Worm (Caenorhabditis elegans) whole organism, early embryonic: Measurements from ENCODE around the gene abf-5.

ENCODE experiments used
- B0310.2 ChIP-seq: sonication (generic microtip); optimal IDR thresholded peaks from 2 replicates; lab custom pipeline; 2016; ENCODE audit warnings: mild to moderate bottlenecking, missing genetic modification characterization, missing compliant biosample characterization
- F13C5.2 ChIP-seq: sonication (generic microtip); optimal IDR thresholded peaks from 2 replicates; lab custom pipeline; 2017; ENCODE audit warnings: mild to moderate bottlenecking, missing genetic modification characterization, inconsistent platforms, missing compliant biosample characterization
- aly-1 ChIP-seq: sonication (generic microtip); optimal IDR thresholded peaks from 2 replicates; lab custom pipeline; 2016; ENCODE audit warnings: missing genetic modification characterization, missing compliant biosample characterization
- ama-1 ChIP-seq: fragments of 150-350 bp; optimal IDR thresholded peaks from 2 replicates; lab custom pipeline; 2014
- ceh-13 ChIP-seq: fragments of 200-800 bp; sonication (Bioruptor generic); optimal IDR thresholded peaks from 2 replicates; lab custom pipeline; 2018; ENCODE audit warnings: mild to moderate bottlenecking, missing genetic modification characterization, missing compliant biosample characterization
- ceh-36 ChIP-seq: sonication (generic microtip); optimal IDR thresholded peaks from 2 replicates; lab custom pipeline; 2016; ENCODE audit warnings: missing genetic modification characterization, inconsistent platforms, missing compliant biosample characterization
- ets-7 ChIP-seq: sonication (generic microtip); optimal IDR thresholded peaks from 2 replicates; lab custom pipeline; 2016; ENCODE audit warnings: missing genotype, missing genetic modification characterization, missing compliant biosample characterization
- flt-1 ChIP-seq: fragments of 200-800 bp; sonication (Bioruptor generic); IDR thresholded peaks from 2 replicates; pipeline ENCODE4 v1.3.6; 2022; ENCODE audit warnings: missing genetic modification characterization, missing compliant biosample characterization
- hmbx-1 ChIP-seq: sonication (generic microtip); optimal IDR thresholded peaks from 2 replicates; lab custom pipeline; 2016; ENCODE audit warnings: mild to moderate bottlenecking, missing genetic modification characterization, missing compliant biosample characterization
- hmg-4 ChIP-seq: fragments of 200-800 bp; sonication (Bioruptor generic); optimal IDR thresholded peaks from 2 replicates; lab custom pipeline; 2018; ENCODE audit warnings: mild to moderate bottlenecking, missing genetic modification characterization, missing compliant biosample characterization
- hnd-1 ChIP-seq: sonication (generic microtip); optimal IDR thresholded peaks from 2 replicates; lab custom pipeline; 2016; ENCODE audit warnings: missing genetic modification characterization, missing compliant biosample characterization
- pes-1 ChIP-seq: fragments of 200-800 bp; sonication (Bioruptor generic); IDR thresholded peaks from 2 replicates; pipeline ENCODE4 v1.3.6; 2022; ENCODE audit warnings: missing genetic modification reagents, missing genetic modification characterization, missing compliant biosample characterization
- scrt-1 ChIP-seq: fragments of 200-800 bp; sonication (Bioruptor generic); IDR thresholded peaks from 2 replicates; pipeline ENCODE4 v1.3.6; 2022; ENCODE audit warnings: missing genetic modification characterization, missing compliant biosample characterization
- sea-1 ChIP-seq: fragments of 200-800 bp; sonication (Bioruptor generic); conservative IDR thresholded peaks from 2 replicates; pipeline ENCODE4 v1.3.6; 2022; ENCODE audit warnings: missing genetic modification characterization, missing compliant biosample characterization
- tbx-11 ChIP-seq: fragments of 200-800 bp; sonication (Bioruptor generic); IDR thresholded peaks from 2 replicates; pipeline ENCODE4 v1.3.6; 2022; ENCODE audit warnings: missing genetic modification characterization, missing compliant biosample characterization
- tbx-37 ChIP-seq: fragments of 200-800 bp; sonication (Bioruptor generic); conservative IDR thresholded peaks from 2 replicates; pipeline ENCODE4 v1.3.6; 2022; ENCODE audit warnings: missing genetic modification reagents, missing genetic modification characterization, missing compliant biosample characterization
- tra-4 ChIP-seq: sonication (generic microtip); optimal IDR thresholded peaks from 2 replicates; lab custom pipeline; 2017; ENCODE audit warnings: missing genetic modification characterization, missing compliant biosample characterization

abf-5 gene

DNA sequence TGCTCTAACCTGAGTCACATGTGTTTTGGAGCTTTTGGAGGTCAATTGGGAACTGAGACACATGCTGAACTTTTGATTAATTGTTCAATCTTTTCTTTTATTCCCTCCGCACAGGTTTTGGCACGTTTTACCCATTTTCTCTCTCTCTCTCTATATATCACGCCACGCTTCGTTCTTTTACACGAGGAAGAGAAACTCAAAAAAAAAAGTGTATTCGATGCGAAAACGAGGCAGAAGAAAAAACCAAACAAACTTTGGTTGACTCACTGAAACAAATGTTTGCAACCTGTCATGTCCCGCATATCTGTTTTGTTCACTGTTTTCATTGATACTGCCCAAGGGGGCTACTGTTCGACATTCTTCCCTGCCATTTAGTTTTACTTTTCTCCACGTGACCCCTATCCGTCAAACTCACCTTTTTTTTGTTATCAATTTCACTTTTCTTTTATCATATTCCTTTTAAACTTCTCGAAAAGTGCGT, 31.3 kb upstream of the abf-5 start:
- no peak for TF ChIP-seq pes-1 (GFP tag; lab: Robert Waterston, UW)
- TF ChIP-seq flt-1 (GFP tag; lab: Robert Waterston, UW) = no peak
- TF ChIP-seq B0310.2 (tag; lab: Kevin White, UChicago) = no peak
- TF ChIP-seq tbx-37 (GFP tag; lab: Robert Waterston, UW) = no peak
- TF ChIP-seq hnd-1 (tag; lab: Kevin White, UChicago) = no peak
- no peak for TF ChIP-seq sea-1 (GFP tag; lab: Robert Waterston, UW)
- no peak for TF ChIP-seq ets-7 (tag; lab: Kevin White, UChicago)
- TF ChIP-seq tbx-11 = no peak

DNA sequence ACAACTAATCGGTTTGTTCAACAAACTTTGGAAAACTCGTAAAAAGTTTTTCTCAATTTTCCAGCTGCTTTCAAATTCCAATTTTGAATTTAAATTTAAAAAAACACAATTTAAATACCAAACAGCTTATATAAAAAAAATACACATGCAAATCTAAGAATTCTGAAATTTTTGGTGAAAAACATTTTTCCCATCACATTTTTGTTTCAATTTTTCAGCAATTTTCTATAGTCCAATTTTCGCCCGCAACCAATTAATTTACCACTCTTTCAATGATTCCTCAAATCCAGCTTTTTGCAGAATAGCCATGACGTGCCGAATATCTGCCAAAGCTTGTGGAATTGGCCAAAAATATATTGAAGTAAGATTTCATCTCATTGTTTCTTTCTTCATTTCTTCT, 30.9 kb upstream of the abf-5 start, which contains the start of gene cept-1:
Gene cept-1 (plus strand): TSS at position 301 of the 400 bp plus-strand sequence.
- TF ChIP-seq ceh-36 (tag; lab: Kevin White, UChicago) = no peak
- no peak for TF ChIP-seq ets-7 (tag; lab: Kevin White, UChicago)
- no peak for TF ChIP-seq F13C5.2 (tag; lab: Kevin White, UChicago)
- no peak for TF ChIP-seq hmbx-1 (tag; lab: Kevin White, UChicago)
- no peak for TF ChIP-seq flt-1 (GFP tag; lab: Robert Waterston, UW)
- no peak for TF ChIP-seq tbx-11
- TF ChIP-seq tra-4 (tag; lab: Kevin White, UChicago) = no peak
- TF ChIP-seq hmg-4 = no peak
- TF ChIP-seq hnd-1 (tag; lab: Kevin White, UChicago) = no peak
- TF ChIP-seq ceh-13 (GFP tag; lab: Kevin White, UChicago) = no peak
- no peak for TF ChIP-seq pes-1 (GFP tag; lab: Robert Waterston, UW)
- no peak for TF ChIP-seq tbx-37 (GFP tag; lab: Robert Waterston, UW)
- TF ChIP-seq sea-1 (GFP tag; lab: Robert Waterston, UW) = no peak
- TF ChIP-seq aly-1 (tag; lab: Kevin White, UChicago) = no peak
- TF ChIP-seq ama-1 (lab: Kevin White, UChicago) = no peak

DNA sequence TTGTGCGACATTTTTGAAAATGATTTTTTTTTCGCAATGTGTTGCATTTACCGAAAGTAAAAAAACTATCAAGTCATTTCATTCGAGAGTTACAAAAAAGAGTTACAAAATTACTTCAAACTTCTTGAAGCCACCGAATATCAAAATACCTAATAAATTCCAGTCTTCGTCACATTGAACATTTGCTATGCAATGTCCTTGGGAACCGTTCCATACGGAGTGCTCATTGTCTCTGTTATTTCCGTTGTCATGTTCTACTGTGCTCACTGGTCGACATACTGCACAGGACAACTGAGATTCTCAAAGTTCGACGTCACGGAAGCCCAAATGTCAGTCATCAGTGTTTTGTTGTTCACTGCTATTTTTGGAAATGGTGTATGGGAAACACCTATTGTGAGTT, 28.6 kb upstream of the abf-5 start:
- TF ChIP-seq hnd-1 (tag; lab: Kevin White, UChicago) (no peak), sea-1 (GFP tag; lab: Robert Waterston, UW) (no peak), pes-1 (GFP tag; lab: Robert Waterston, UW) (no peak), hmbx-1 (tag; lab: Kevin White, UChicago) (no peak), flt-1 (GFP tag; lab: Robert Waterston, UW) (no peak), ceh-13 (GFP tag; lab: Kevin White, UChicago) (no peak), tbx-11 (no peak), hmg-4 (no peak), tbx-37 (GFP tag; lab: Robert Waterston, UW) (no peak), F13C5.2 (tag; lab: Kevin White, UChicago) (no peak), aly-1 (tag; lab: Kevin White, UChicago) (no peak), ets-7 (tag; lab: Kevin White, UChicago) (no peak), ama-1 (lab: Kevin White, UChicago) (no peak), ceh-36 (tag; lab: Kevin White, UChicago) (no peak), tra-4 (tag; lab: Kevin White, UChicago) (no peak), B0310.2 (tag; lab: Kevin White, UChicago) (no peak)

DNA sequence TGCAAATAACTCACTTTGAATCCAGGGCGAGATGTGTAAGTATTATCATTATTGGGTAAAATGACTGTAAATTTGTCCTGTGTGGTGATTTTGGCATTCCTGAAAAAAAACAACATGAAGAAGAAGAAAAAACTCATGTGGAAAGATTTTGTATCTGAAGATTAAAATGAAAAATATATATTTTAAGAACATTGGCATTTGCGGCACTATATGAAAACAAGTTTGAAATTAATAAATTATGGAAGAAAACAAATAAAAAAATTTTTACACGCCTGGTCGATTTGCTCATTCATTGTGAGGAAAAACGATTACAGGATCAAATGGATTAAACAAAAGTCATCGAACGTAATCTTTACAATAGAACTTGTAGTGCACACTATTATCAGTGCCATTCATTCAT, 23.0 kb upstream of the abf-5 start, which contains the start of gene ilc-17.1:
Gene ilc-17.1 (minus strand): TSS at position 101 of the 400 bp plus-strand sequence.
- TF ChIP-seq ceh-13 (GFP tag; lab: Kevin White, UChicago) = no peak
- no peak for TF ChIP-seq ets-7 (tag; lab: Kevin White, UChicago)
- no peak for TF ChIP-seq flt-1 (GFP tag; lab: Robert Waterston, UW)
- no peak for TF ChIP-seq hmg-4

DNA sequence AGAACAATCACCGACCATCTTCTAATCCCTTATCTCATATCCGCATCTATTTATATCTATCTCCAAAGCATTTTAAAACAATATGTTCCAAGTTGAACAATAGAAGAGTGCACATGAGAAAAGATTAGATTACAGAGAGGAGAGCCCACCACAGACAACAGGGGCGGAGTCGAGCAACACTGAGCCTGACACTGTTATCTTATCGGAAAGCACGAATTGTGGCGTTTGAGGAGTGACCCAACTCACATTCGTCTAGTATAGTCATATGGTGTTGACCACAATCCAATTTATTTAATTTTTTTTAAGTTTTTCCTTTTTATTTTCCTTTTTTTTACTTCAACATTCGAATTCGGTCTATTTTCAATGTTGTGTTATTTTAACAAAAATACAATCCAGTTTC, 12.0 kb upstream of the abf-5 start:
- TF ChIP-seq scrt-1 (GFP tag; lab: Robert Waterston, UW) (no peak), ceh-13 (GFP tag; lab: Kevin White, UChicago) (no peak), ceh-36 (tag; lab: Kevin White, UChicago) (no peak), B0310.2 (tag; lab: Kevin White, UChicago) (no peak), hmbx-1 (tag; lab: Kevin White, UChicago) (no peak)

DNA sequence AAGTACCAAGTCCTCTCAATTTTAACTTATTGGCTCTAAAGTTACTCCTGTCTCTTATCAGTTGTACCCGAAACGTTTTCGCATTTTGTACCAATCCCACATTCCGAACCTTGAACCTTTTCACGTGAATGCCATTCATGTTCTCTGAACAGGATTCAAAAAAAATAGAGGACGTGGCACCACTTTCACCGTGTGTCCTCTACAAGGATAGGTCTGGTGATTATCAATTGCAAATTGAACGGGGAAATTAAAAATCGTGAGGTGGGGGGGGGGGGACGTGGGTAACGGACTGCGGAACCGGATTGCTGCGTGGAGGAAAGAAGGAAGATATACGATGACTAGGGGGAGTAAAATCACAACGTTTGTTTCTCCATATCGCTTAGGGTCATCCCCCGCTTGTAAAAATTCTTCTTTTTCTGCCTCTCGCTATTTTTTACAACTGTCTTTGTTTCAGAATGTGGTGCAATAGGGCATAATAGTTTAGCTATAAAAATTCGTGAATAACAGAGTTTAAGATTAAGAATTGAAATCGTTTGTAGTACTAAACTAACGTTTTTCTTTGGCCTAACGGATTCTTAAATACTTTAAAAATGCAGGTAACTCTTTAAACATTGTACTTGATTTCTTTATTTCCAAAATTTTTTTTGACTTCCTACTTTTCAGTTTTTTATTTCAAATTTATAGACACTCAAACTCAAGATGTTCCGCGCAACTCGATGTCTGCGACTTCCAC, 10.8 kb upstream of the abf-5 start, which contains the start of gene alh-13:
Gene alh-13 (plus strand): TSS at position 683 of the 733 bp plus-strand sequence.
- no peak for TF ChIP-seq ets-7 (tag; lab: Kevin White, UChicago)
- TF ChIP-seq scrt-1 (GFP tag; lab: Robert Waterston, UW) = no peak
- TF ChIP-seq B0310.2 (tag; lab: Kevin White, UChicago) = no peak
- TF ChIP-seq sea-1 (GFP tag; lab: Robert Waterston, UW) = no peak
- no peak for TF ChIP-seq tbx-11
- TF ChIP-seq ceh-36 (tag; lab: Kevin White, UChicago) = no peak
- TF ChIP-seq F13C5.2 (tag; lab: Kevin White, UChicago) = no peak
- TF ChIP-seq ceh-13 (GFP tag; lab: Kevin White, UChicago) = no peak
- no peak for TF ChIP-seq pes-1 (GFP tag; lab: Robert Waterston, UW)
- no peak for TF ChIP-seq flt-1 (GFP tag; lab: Robert Waterston, UW)

DNA sequence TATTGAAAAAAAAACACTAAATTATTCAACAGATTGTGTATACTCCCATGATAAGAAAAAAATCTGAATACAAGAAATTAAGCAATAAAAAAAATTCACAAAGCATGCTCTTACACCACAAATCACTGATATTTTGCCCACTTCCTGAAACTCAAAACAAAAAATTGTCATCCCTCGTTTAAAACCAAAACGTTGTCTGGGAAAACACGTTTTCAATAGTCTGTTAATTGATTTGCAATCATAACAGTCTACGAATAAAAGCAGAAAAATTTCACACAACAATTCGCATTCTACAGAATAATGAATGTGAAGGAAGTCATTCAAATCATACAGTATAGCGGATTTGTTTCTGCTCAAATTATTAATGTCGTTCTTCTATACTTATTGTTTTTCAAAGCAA, 5.0 kb upstream of the abf-5 start, which contains the start of gene str-124:
Gene str-124 (plus strand): TSS at position 301 of the 400 bp plus-strand sequence.
- TF ChIP-seq tbx-11 = no peak
- TF ChIP-seq hnd-1 (tag; lab: Kevin White, UChicago) = no peak
- no peak for TF ChIP-seq ceh-13 (GFP tag; lab: Kevin White, UChicago)
